Worm (Caenorhabditis elegans) whole organism, midembryonic: ENCODE data around the gene B0250.7.
"Not testable (repeated sequence)": the region's sequence is repeated elsewhere in the genome, so short reads cannot be mapped to it uniquely, and the experiment has no call there.

Experiments
- T22C8.4 ChIP-seq: fragments of 200-800 bp; sonication (Bioruptor generic); IDR thresholded peaks from 2 replicates; pipeline ENCODE4 v1.3.6; 2022; ENCODE audit warnings: missing genetic modification characterization, missing compliant biosample characterization
- cog-1 ChIP-seq: sonication (generic microtip); optimal IDR thresholded peaks from 2 replicates; lab custom pipeline; 2016; ENCODE audit warnings: missing genetic modification characterization, missing compliant biosample characterization
- flt-1 ChIP-seq: fragments of 200-800 bp; sonication (Bioruptor generic); IDR thresholded peaks from 2 replicates; pipeline ENCODE4 v1.3.6; 2022; ENCODE audit warnings: missing genetic modification characterization, missing compliant biosample characterization
- klf-2 ChIP-seq: fragments of 200-800 bp; sonication (Bioruptor generic); conservative IDR thresholded peaks from 2 replicates; pipeline ENCODE4 v1.3.6; 2022; ENCODE audit warnings: missing genetic modification reagents, missing genetic modification characterization, missing compliant biosample characterization
- med-1 ChIP-seq: sonication (generic microtip); optimal IDR thresholded peaks from 2 replicates; lab custom pipeline; 2017; ENCODE audit warnings: missing genetic modification characterization, mild to moderate bottlenecking, missing compliant biosample characterization, antibody characterized with exemption, missing genetic modification reagents; ENCODE audit not compliant: insufficient read depth
- ref-1 ChIP-seq: fragments of 200-800 bp; sonication (Bioruptor generic); conservative IDR thresholded peaks from 2 replicates; pipeline ENCODE4 v1.3.6; 2022; ENCODE audit warnings: missing genetic modification reagents, missing genetic modification characterization, missing compliant biosample characterization
- tab-1 ChIP-seq: fragments of 200-800 bp; sonication (Bioruptor generic); IDR thresholded peaks from 2 replicates; pipeline ENCODE4 v1.3.6; 2022; ENCODE audit warnings: missing genetic modification characterization, missing compliant biosample characterization
- ztf-23 ChIP-seq: fragments of 200-800 bp; sonication (Bioruptor generic); IDR thresholded peaks from 2 replicates; pipeline ENCODE4 v1.3.6; 2022; ENCODE audit warnings: missing genetic modification reagents, missing genetic modification characterization, missing compliant biosample characterization
- ztf-29 ChIP-seq: fragments of 200-800 bp; sonication (Bioruptor generic); IDR thresholded peaks from 2 replicates; pipeline ENCODE4 v1.3.6; 2022; ENCODE audit warnings: missing genetic modification reagents, missing genetic modification characterization, missing compliant biosample characterization

The B0250.7 gene

DNA sequence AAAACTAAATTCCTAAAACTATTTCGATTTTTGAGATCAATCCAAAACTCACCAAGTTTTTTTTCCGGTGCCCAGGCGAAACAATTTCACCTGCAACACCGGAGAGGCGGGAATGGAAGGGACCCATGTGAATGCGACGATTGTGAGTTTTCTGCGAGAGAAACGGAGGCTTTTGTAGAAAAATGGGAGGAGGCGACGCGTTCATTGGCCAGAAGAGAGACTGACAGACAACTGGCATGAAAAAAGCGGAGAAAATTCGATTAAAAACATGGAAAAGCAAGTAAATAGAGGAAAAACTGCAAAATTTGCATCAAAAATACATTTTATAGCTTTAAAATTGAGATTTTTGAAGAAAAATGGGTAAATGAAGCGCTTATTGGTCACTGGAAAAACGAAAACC lies at the start of gene B0250.7:
B0250.7 (minus strand) TSS at position 232 of the 400 bp plus-strand sequence.
- TF ChIP-seq med-1 (GFP tag; lab: Kevin White, UChicago) (no peak), flt-1 (GFP tag; lab: Robert Waterston, UW) (no peak), klf-2 (no peak), ztf-23 (GFP tag; lab: Robert Waterston, UW) (no peak), T22C8.4 (GFP tag; lab: Robert Waterston, UW) (no peak), tab-1 (GFP tag; lab: Robert Waterston, UW) (no peak)

DNA sequence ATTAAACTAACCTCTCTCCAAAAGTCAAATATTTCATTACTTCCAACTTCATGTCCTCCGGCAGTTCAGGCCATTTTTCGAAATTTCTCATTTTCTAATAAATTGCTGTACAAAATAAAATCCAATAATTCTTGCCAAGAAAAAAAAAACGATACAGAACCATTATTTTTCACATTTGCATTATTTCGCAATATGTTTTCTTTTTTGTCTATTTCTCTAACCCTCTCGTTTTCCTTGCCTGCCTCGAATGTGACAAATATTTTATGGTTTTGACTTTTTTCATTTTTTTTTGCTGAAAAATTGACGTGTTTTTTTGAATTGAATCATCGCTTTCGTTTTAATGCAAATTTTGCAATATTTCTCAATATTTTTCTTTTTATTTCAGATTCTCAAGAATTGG lies 46.4 kb upstream of the B0250.7 start, which contains the start of the genes Y38H6C.9 and fbxa-150:
Y38H6C.9 (minus strand) TSS at position 52 of the 400 bp plus-strand sequence.
fbxa-150 (plus strand) TSS at position 380 of the 400 bp plus-strand sequence.
- no peak for TF ChIP-seq flt-1 (GFP tag; lab: Robert Waterston, UW)
- no peak for TF ChIP-seq med-1 (GFP tag; lab: Kevin White, UChicago)
- TF ChIP-seq cog-1 = no peak
- TF ChIP-seq ref-1 (GFP tag; lab: Robert Waterston, UW) = no peak
- no peak for TF ChIP-seq ztf-29 (GFP tag; lab: Robert Waterston, UW)
- no peak for TF ChIP-seq T22C8.4 (GFP tag; lab: Robert Waterston, UW)
- TF ChIP-seq ztf-23 (GFP tag; lab: Robert Waterston, UW) = no peak
- no peak for TF ChIP-seq klf-2
- no peak for TF ChIP-seq tab-1 (GFP tag; lab: Robert Waterston, UW)

DNA sequence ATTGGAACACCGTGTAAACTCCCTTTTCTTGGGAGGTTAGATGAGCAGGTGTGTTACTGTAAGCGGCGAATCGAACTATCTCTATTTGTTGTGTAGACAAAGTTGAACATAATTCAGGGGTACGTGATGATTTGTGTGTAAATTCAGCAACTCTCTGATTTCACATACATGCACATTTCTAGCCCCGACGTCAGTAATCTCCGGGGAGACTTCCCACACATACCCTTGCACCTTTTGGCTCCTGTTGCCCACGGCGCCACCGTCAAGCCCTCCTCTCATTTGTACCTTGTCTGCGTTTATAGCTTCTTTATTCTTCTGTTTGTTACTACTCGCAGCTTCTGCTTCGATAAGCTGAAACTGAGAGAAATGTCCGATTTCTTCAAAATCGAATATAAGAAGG lies 43.1 kb upstream of the B0250.7 start, which contains the start of gene Y38H6C.25:
Y38H6C.25 (plus strand) TSS at position 301 of the 400 bp plus-strand sequence.
- TF ChIP-seq klf-2 = no peak

- no peak for TF ChIP-seq tab-1 (GFP tag; lab: Robert Waterston, UW)
- no peak for TF ChIP-seq ztf-23 (GFP tag; lab: Robert Waterston, UW)
- no peak for TF ChIP-seq flt-1 (GFP tag; lab: Robert Waterston, UW)
- no peak for TF ChIP-seq T22C8.4 (GFP tag; lab: Robert Waterston, UW)
- no peak for TF ChIP-seq med-1 (GFP tag; lab: Kevin White, UChicago)
- no peak for TF ChIP-seq ref-1 (GFP tag; lab: Robert Waterston, UW)
- TF ChIP-seq klf-2 = no peak
- TF ChIP-seq cog-1 = no peak
Observed at ce11 chrV:20517005-20517404, 41.1 kb upstream of the B0250.7 start.

DNA sequence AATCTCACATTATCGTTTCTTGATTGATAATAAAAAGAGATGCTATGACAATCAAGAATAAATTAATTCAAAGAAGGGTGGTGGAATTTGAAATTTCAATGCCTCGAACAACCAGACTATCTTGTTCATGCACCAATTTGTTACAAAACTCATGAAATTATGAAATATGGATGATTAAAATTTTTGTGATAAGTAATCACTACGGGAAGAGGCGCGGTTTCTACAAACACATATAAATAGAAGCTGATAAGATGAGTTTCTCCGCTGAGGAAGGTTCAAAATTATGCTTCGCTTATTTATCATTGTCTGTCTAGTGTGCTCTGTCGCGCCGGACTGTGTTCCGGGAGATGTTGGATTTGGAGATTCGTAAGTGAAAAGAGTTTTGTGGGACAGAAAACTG lies 38.6 kb upstream of the B0250.7 start:
- TF ChIP-seq ztf-23 (GFP tag; lab: Robert Waterston, UW) (no peak), ztf-29 (GFP tag; lab: Robert Waterston, UW) (no peak), ref-1 (GFP tag; lab: Robert Waterston, UW) (no peak), T22C8.4 (GFP tag; lab: Robert Waterston, UW) (no peak), tab-1 (GFP tag; lab: Robert Waterston, UW) (no peak), cog-1 (no peak), klf-2 (no peak), flt-1 (GFP tag; lab: Robert Waterston, UW) (no peak), med-1 (GFP tag; lab: Kevin White, UChicago) (no peak)

- TF ChIP-seq ztf-23 (GFP tag; lab: Robert Waterston, UW); T22C8.4 (GFP tag; lab: Robert Waterston, UW); med-1 (GFP tag; lab: Kevin White, UChicago): not testable (repeated sequence)
Observed at ce11 chrV:20513661-20514060, 37.8 kb upstream of the B0250.7 start, which contains the start of gene Y38H6C.8. Gene Y38H6C.8 (plus strand): TSS chrV:20513961.

ce11 chrV:20509427-20509826 lies 33.6 kb upstream of the B0250.7 start:
- no peak for TF ChIP-seq cog-1
- TF ChIP-seq tab-1 (GFP tag; lab: Robert Waterston, UW) = no peak
- no peak for TF ChIP-seq klf-2
- TF ChIP-seq T22C8.4 (GFP tag; lab: Robert Waterston, UW) = no peak
- TF ChIP-seq flt-1 (GFP tag; lab: Robert Waterston, UW) = no peak
- no peak for TF ChIP-seq ref-1 (GFP tag; lab: Robert Waterston, UW)
- TF ChIP-seq ztf-23 (GFP tag; lab: Robert Waterston, UW) = no peak
- TF ChIP-seq ztf-29 (GFP tag; lab: Robert Waterston, UW) = no peak
- no peak for TF ChIP-seq med-1 (GFP tag; lab: Kevin White, UChicago)

ce11 chrV:20506542-20506941 lies 30.7 kb upstream of the B0250.7 start:
- TF ChIP-seq ztf-29 (GFP tag; lab: Robert Waterston, UW) (no peak), tab-1 (GFP tag; lab: Robert Waterston, UW) (no peak), med-1 (GFP tag; lab: Kevin White, UChicago) (no peak), cog-1 (no peak), flt-1 (GFP tag; lab: Robert Waterston, UW) (no peak), ref-1 (GFP tag; lab: Robert Waterston, UW) (no peak), ztf-23 (GFP tag; lab: Robert Waterston, UW) (no peak), klf-2 (no peak), T22C8.4 (GFP tag; lab: Robert Waterston, UW) (no peak)

- TF ChIP-seq ztf-23 (GFP tag; lab: Robert Waterston, UW) = no peak
- no peak for TF ChIP-seq tab-1 (GFP tag; lab: Robert Waterston, UW)
- no peak for TF ChIP-seq ref-1 (GFP tag; lab: Robert Waterston, UW)
- no peak for TF ChIP-seq cog-1
- no peak for TF ChIP-seq flt-1 (GFP tag; lab: Robert Waterston, UW)
- no peak for TF ChIP-seq ztf-29 (GFP tag; lab: Robert Waterston, UW)
- no peak for TF ChIP-seq T22C8.4 (GFP tag; lab: Robert Waterston, UW)
- no peak for TF ChIP-seq med-1 (GFP tag; lab: Kevin White, UChicago)
- no peak for TF ChIP-seq klf-2
Observed at ce11 chrV:20504997-20505396, 29.1 kb upstream of the B0250.7 start, which contains the start of gene Y38H6C.4. Gene Y38H6C.4 (minus strand): TSS chrV:20505097.

DNA sequence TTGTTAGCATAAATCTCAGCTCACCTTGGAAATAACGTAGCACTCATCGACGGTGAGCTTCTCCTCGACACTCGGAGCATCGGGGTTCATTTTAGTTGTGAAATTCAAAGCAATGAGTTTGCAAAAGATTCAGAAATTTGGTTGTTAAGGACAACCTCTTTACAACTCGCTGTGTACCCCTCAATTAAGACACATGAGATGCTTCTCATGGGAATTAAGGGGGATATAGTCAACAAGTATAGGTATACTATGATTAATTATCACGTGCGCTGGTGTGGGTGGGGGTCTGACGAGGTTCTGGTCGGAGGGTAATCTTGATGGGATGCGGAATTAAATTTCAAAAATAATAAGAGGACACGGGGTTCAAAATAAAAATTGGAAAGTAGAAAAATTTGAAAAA lies 24.5 kb upstream of the B0250.7 start, which contains the start of gene dct-14:
dct-14 (minus strand) TSS at position 101 of the 400 bp plus-strand sequence.
- TF ChIP-seq flt-1 (GFP tag; lab: Robert Waterston, UW) (no peak), T22C8.4 (GFP tag; lab: Robert Waterston, UW) (no peak), ztf-29 (GFP tag; lab: Robert Waterston, UW) (no peak), klf-2 (no peak), tab-1 (GFP tag; lab: Robert Waterston, UW) (no peak), med-1 (GFP tag; lab: Kevin White, UChicago) (no peak), ref-1 (GFP tag; lab: Robert Waterston, UW) (no peak), cog-1 (no peak), ztf-23 (GFP tag; lab: Robert Waterston, UW) (no peak)
